Worm (Caenorhabditis elegans): ENCODE measurements around the gene C05C10.7.

DNA sequence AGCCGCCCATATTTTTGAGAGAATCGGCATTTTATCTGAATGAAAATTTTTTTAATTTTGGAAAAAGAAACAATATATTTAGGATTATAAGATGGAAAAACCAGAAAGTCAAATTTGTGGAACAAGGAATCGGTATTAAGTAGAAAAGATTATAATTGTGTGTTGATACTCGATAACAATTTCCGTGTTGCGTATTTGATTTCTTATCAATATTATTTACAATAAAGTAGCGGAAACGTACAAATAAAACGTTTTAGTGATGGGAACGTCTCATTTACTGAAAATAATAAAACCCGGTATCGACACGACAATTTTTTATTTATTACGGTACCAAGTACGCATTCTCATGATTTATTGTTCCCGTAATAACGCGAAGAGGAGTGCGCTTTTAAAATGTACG is 1.9 kb downstream of the C05C10.7 start, which contains the start of gene C05C10.3:
- TF ChIP-seq ets-7 (tag; optimal IDR thresholded peaks at IDR 0.05) (no peak), ama-1 (optimal IDR thresholded peaks at IDR 0.05) (no peak), hnd-1 (tag; optimal IDR thresholded peaks at IDR 0.05) (no peak), flt-1 (GFP tag; IDR thresholded peaks at IDR 0.05) (no peak), hmg-4 (GFP tag; optimal IDR thresholded peaks at IDR 0.05) (no peak), sea-1 (GFP tag; conservative IDR thresholded peaks at IDR 0.05) (no peak), pes-1 (GFP tag; IDR thresholded peaks at IDR 0.05) (no peak), F13C5.2 (tag; optimal IDR thresholded peaks at IDR 0.05) (no peak), aly-1 (tag; optimal IDR thresholded peaks at IDR 0.05) (no peak)

All from whole organism, early embryonic.